Worm (Caenorhabditis elegans) whole organism, young adult: ENCODE measurements around the gene Y47D7A.9.

Experiments
- B0035.1 ChIP-seq: sonication (generic microtip); optimal IDR thresholded peaks from 2 replicates; lab custom pipeline; 2016; ENCODE audit warnings: missing genetic modification characterization, mild to moderate bottlenecking, missing compliant biosample characterization, missing genotype, missing genetic modification reagents
- B0336.3 ChIP-seq: fragments of 200-800 bp; sonication (Bioruptor generic); IDR thresholded peaks from 2 replicates; pipeline ENCODE4 v1.3.6; 2022; ENCODE audit warnings: missing genetic modification characterization, missing compliant biosample characterization
- C17E4.6 ChIP-seq: fragments of 200-800 bp; sonication (Bioruptor generic); IDR thresholded peaks from 2 replicates; pipeline ENCODE4 v1.3.6; 2022; ENCODE audit warnings: missing genetic modification reagents, missing genetic modification characterization, missing compliant biosample characterization
- D2030.7 ChIP-seq: fragments of 200-800 bp; sonication (Bioruptor generic); IDR thresholded peaks from 2 replicates; pipeline ENCODE4 v1.3.6; 2022; ENCODE audit warnings: missing genetic modification reagents, missing genetic modification characterization, missing compliant biosample characterization
- F10E7.11 ChIP-seq: sonication (generic microtip); optimal IDR thresholded peaks from 2 replicates; lab custom pipeline; 2017; ENCODE audit warnings: mild to moderate bottlenecking, missing genetic modification characterization, moderate library complexity, missing compliant biosample characterization
- F22D6.2 ChIP-seq: sonication (generic microtip); optimal IDR thresholded peaks from 2 replicates; lab custom pipeline; 2016; ENCODE audit warnings: mild to moderate bottlenecking, missing genetic modification characterization, missing compliant biosample characterization
- F55B11.4 ChIP-seq: sonication (generic microtip); optimal IDR thresholded peaks from 2 replicates; lab custom pipeline; 2016; ENCODE audit warnings: missing compliant biosample characterization, missing genetic modification characterization, borderline replicate concordance; ENCODE audit not compliant: insufficient read depth
- F57C9.4 ChIP-seq: sonication (generic microtip); optimal IDR thresholded peaks from 2 replicates; lab custom pipeline; 2017; ENCODE audit warnings: mild to moderate bottlenecking, missing genetic modification characterization, missing compliant biosample characterization
- T07F8.4 ChIP-seq: sonication (generic microtip); optimal IDR thresholded peaks from 2 replicates; lab custom pipeline; 2016; ENCODE audit warnings: mild to moderate bottlenecking, missing genetic modification characterization, moderate library complexity, missing compliant biosample characterization
- Y56A3A.18 ChIP-seq: fragments of 200-800 bp; sonication (Bioruptor generic); IDR thresholded peaks from 2 replicates; pipeline ENCODE4 v1.3.6; 2022; ENCODE audit warnings: missing genetic modification reagents, missing genetic modification characterization, missing compliant biosample characterization
- aptf-3 ChIP-seq: fragments of 200-800 bp; sonication (Bioruptor generic); IDR thresholded peaks from 2 replicates; pipeline ENCODE4 v1.3.6; 2022; ENCODE audit warnings: missing genetic modification characterization, missing compliant biosample characterization
- attf-5 ChIP-seq: fragments of 200-800 bp; sonication (Bioruptor generic); optimal IDR thresholded peaks from 2 replicates; lab custom pipeline; 2018; ENCODE audit warnings: mild to moderate bottlenecking, missing genetic modification characterization, missing compliant biosample characterization
- ccch-3 ChIP-seq: fragments of 200-800 bp; sonication (Bioruptor generic); optimal IDR thresholded peaks from 2 replicates; lab custom pipeline; 2018; ENCODE audit warnings: mild to moderate bottlenecking, missing genetic modification characterization, missing compliant biosample characterization
- ceh-27 ChIP-seq: fragments of 200-800 bp; sonication (Bioruptor generic); optimal IDR thresholded peaks from 2 replicates; lab custom pipeline; 2018; ENCODE audit warnings: mild to moderate bottlenecking, missing genetic modification characterization, moderate library complexity, missing compliant biosample characterization
- ceh-40 ChIP-seq: fragments of 200-800 bp; sonication (Bioruptor generic); IDR thresholded peaks from 2 replicates; pipeline ENCODE4 v1.3.6; 2022; ENCODE audit warnings: missing genetic modification characterization, missing compliant biosample characterization
- ceh-91 ChIP-seq: fragments of 200-800 bp; sonication (Bioruptor generic); IDR thresholded peaks from 2 replicates; pipeline ENCODE4 v1.3.6; 2022; ENCODE audit warnings: missing genetic modification reagents, missing genetic modification characterization, missing compliant biosample characterization
- chd-7 ChIP-seq: sonication (generic microtip); optimal IDR thresholded peaks from 2 replicates; lab custom pipeline; 2016; ENCODE audit warnings: mild to moderate bottlenecking, missing genetic modification characterization, moderate library complexity, missing compliant biosample characterization
- die-1 ChIP-seq: sonication (generic microtip); optimal IDR thresholded peaks from 2 replicates; lab custom pipeline; 2016; ENCODE audit warnings: missing genotype, mild to moderate bottlenecking, missing genetic modification characterization, missing compliant biosample characterization
- egrh-3 ChIP-seq: fragments of 200-800 bp; sonication (Bioruptor generic); IDR thresholded peaks from 2 replicates; pipeline ENCODE4 v1.3.6; 2022; ENCODE audit warnings: missing genetic modification reagents, missing genetic modification characterization, missing compliant biosample characterization
- ets-4 ChIP-seq: fragments of 200-800 bp; sonication (Bioruptor generic); optimal IDR thresholded peaks from 2 replicates; lab custom pipeline; 2018; ENCODE audit warnings: mild to moderate bottlenecking, missing genetic modification characterization, missing compliant biosample characterization
- hlh-26 ChIP-seq: fragments of 200-800 bp; sonication (Bioruptor generic); conservative IDR thresholded peaks from 2 replicates; pipeline ENCODE4 v1.3.6; 2022; ENCODE audit warnings: missing genetic modification reagents, missing genetic modification characterization, missing compliant biosample characterization
- hmg-20 ChIP-seq: fragments of 200-800 bp; sonication (Bioruptor generic); IDR thresholded peaks from 2 replicates; pipeline ENCODE4 v1.3.6; 2022; ENCODE audit warnings: missing genetic modification reagents, missing genetic modification characterization, missing compliant biosample characterization
- hsf-1 ChIP-seq: fragments of 200-800 bp; sonication (Bioruptor generic); IDR thresholded peaks from 2 replicates; pipeline ENCODE4 v1.3.6; 2022; ENCODE audit warnings: missing genetic modification reagents, missing genetic modification characterization, missing compliant biosample characterization
- let-607 ChIP-seq, 2 experiments: fragments of 200-800 bp in 1 of 2; sonication (Bioruptor generic) in 1 of 2; sonication (generic microtip) in 1 of 2; optimal IDR thresholded peaks; 2 replicates each; lab custom pipeline; 2016 to 2018; ENCODE audit warnings: mild to moderate bottlenecking in 2 of 2, missing compliant biosample characterization in 2 of 2, missing genetic modification characterization in 2 of 2, moderate library complexity in 2 of 2, missing genotype in 1 of 2
- lin-35 ChIP-seq, 3 experiments: fragments of 150-350 bp in 2 of 3; sonication (generic microtip) in 1 of 3; optimal IDR thresholded peaks; 2 replicates each; lab custom pipeline; 2014 to 2018; ENCODE audit warnings: missing biosample characterization in 3 of 3, missing genetic modification characterization in 3 of 3, missing genetic modification reagents in 3 of 3
- lin-40 ChIP-seq: sonication (generic microtip); optimal IDR thresholded peaks from 2 replicates; lab custom pipeline; 2016; ENCODE audit warnings: missing genetic modification characterization, mild to moderate bottlenecking, missing compliant biosample characterization, missing genotype, missing genetic modification reagents
- lin-54 ChIP-seq: fragments of 200-800 bp; sonication (Bioruptor generic); optimal IDR thresholded peaks from 2 replicates; lab custom pipeline; 2018; ENCODE audit warnings: mild to moderate bottlenecking, missing genetic modification characterization, missing compliant biosample characterization
- madf-10 ChIP-seq: sonication (generic microtip); optimal IDR thresholded peaks from 2 replicates; lab custom pipeline; 2016; ENCODE audit warnings: mild to moderate bottlenecking, missing genetic modification characterization, missing compliant biosample characterization
- madf-6 ChIP-seq: fragments of 200-800 bp; sonication (Bioruptor generic); IDR thresholded peaks from 2 replicates; pipeline ENCODE4 v1.3.6; 2022; ENCODE audit warnings: missing genetic modification reagents, missing genetic modification characterization, missing compliant biosample characterization
- madf-8 ChIP-seq: fragments of 200-800 bp; sonication (Bioruptor generic); conservative IDR thresholded peaks from 2 replicates; pipeline ENCODE4 v1.3.6; 2022; ENCODE audit warnings: missing genetic modification reagents, missing genetic modification characterization, missing compliant biosample characterization
- mel-28 ChIP-seq: sonication (generic microtip); optimal IDR thresholded peaks from 2 replicates; lab custom pipeline; 2016; ENCODE audit warnings: borderline replicate concordance, mild to moderate bottlenecking, missing genetic modification characterization, missing compliant biosample characterization
- mes-4 ChIP-seq: sonication (generic microtip); optimal IDR thresholded peaks from 2 replicates; lab custom pipeline; 2016; ENCODE audit warnings: missing genotype, missing genetic modification characterization, missing compliant biosample characterization
- nfyb-1 ChIP-seq: fragments of 200-800 bp; sonication (Bioruptor generic); IDR thresholded peaks from 2 replicates; pipeline ENCODE4 v1.3.6; 2022; ENCODE audit warnings: missing genetic modification reagents, missing genetic modification characterization, missing compliant biosample characterization
- nhr-179 ChIP-seq: sonication (generic microtip); optimal IDR thresholded peaks from 2 replicates; lab custom pipeline; 2016; ENCODE audit warnings: mild to moderate bottlenecking, missing genetic modification characterization, missing compliant biosample characterization
- nhr-27 ChIP-seq: fragments of 200-800 bp; sonication (Bioruptor generic); optimal IDR thresholded peaks from 2 replicates; lab custom pipeline; 2018; ENCODE audit warnings: mild to moderate bottlenecking, missing genetic modification characterization, moderate library complexity, missing compliant biosample characterization
- nhr-80 ChIP-seq: sonication (generic microtip); optimal IDR thresholded peaks from 2 replicates; lab custom pipeline; 2016; ENCODE audit warnings: missing genetic modification characterization, missing compliant biosample characterization
- nhr-90 ChIP-seq: sonication (generic microtip); optimal IDR thresholded peaks from 2 replicates; lab custom pipeline; 2016; ENCODE audit warnings: missing genotype, mild to moderate bottlenecking, missing genetic modification characterization, missing compliant biosample characterization
- pbrm-1 ChIP-seq: fragments of 200-800 bp; sonication (Bioruptor generic); IDR thresholded peaks from 2 replicates; pipeline ENCODE4 v1.3.6; 2022; ENCODE audit warnings: missing genetic modification reagents, missing genetic modification characterization, missing compliant biosample characterization
- rcor-1 ChIP-seq: fragments of 200-800 bp; sonication (Bioruptor generic); IDR thresholded peaks from 2 replicates; pipeline ENCODE4 v1.3.6; 2022; ENCODE audit warnings: missing genetic modification reagents, missing genetic modification characterization, missing compliant biosample characterization
- sdz-38 ChIP-seq: sonication (generic microtip); optimal IDR thresholded peaks from 2 replicates; lab custom pipeline; 2016; ENCODE audit warnings: missing genotype, missing genetic modification characterization, missing compliant biosample characterization
- sea-2 ChIP-seq: fragments of 200-800 bp; sonication (Bioruptor generic); IDR thresholded peaks from 2 replicates; pipeline ENCODE4 v1.3.6; 2022; ENCODE audit warnings: missing genetic modification characterization, missing compliant biosample characterization
- snpc-3.4 ChIP-seq: sonication (generic microtip); optimal IDR thresholded peaks from 2 replicates; lab custom pipeline; 2017; ENCODE audit warnings: missing genetic modification characterization, mild to moderate bottlenecking, missing compliant biosample characterization, antibody characterized with exemption, moderate library complexity, missing genotype, missing genetic modification reagents
- snpc-4 ChIP-seq, 5 experiments: fragments of 150-350 bp in 1 of 5; sonication (generic microtip) in 4 of 5; optimal IDR thresholded peaks; 2 replicates each; lab custom pipeline; 2014 to 2018; ENCODE audit warnings: missing genetic modification characterization in 5 of 5, missing biosample characterization in 3 of 5, antibody characterized with exemption in 2 of 5, mild to moderate bottlenecking in 2 of 5, missing compliant biosample characterization in 2 of 5, missing genotype in 2 of 5, moderate library complexity in 2 of 5, missing genetic modification reagents in 1 of 5
- tlf-1 ChIP-seq: fragments of 200-800 bp; sonication (Bioruptor generic); optimal IDR thresholded peaks from 2 replicates; lab custom pipeline; 2018; ENCODE audit warnings: mild to moderate bottlenecking, missing genetic modification characterization, missing compliant biosample characterization
- unc-62 ChIP-seq: fragments of 150-350 bp; optimal IDR thresholded peaks from 2 replicates; lab custom pipeline; 2014; ENCODE audit warnings: missing biosample characterization, missing genetic modification reagents, missing genetic modification characterization
- ztf-25 ChIP-seq: fragments of 200-800 bp; sonication (Bioruptor generic); IDR thresholded peaks from 2 replicates; pipeline ENCODE4 v1.3.6; 2022; ENCODE audit warnings: missing genetic modification reagents, missing genetic modification characterization, missing compliant biosample characterization
- ztf-3 ChIP-seq: fragments of 200-800 bp; sonication (Bioruptor generic); optimal IDR thresholded peaks from 2 replicates; lab custom pipeline; 2018; ENCODE audit warnings: mild to moderate bottlenecking, missing genetic modification characterization, missing compliant biosample characterization

Gene Y47D7A.9

DNA sequence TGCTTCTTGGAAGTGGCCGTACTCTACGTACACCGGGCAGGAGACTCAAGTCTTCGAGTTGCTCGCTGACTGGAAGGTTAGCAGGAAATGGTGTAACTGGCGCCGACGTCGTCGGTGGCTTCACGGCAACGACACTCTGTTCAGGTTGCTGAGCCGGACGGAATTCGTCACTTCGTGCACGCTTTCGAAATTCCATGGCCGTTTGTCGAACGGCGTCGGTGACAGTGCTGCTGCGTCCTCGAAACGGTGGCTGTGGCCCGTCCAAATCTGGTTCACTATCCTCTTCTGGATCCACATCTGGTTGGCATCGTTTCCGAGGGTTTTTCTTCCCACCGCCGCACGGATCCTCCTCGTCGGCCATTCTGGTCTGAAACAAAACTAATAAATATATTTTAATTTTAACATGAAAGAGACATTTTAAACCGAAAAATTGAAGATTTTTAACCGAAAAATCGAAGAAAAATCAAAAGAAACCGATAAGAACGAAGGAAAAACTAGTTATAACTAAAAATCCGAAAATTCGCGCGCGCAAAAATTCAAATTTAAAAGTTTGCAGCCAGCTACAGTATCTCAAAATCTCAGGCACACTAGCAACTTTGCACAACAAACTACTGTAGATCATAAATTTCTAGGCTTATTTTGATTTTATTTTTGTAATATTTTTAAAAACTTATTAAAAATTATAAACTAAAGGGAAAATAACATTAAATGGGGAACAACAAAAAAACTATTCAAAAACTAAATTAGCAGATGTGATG, 47.8 kb downstream of the Y47D7A.9 start, which contains the start of gene F32D1.7 (continued):
- TF ChIP-seq nhr-27 (tag; lab: Kevin White, UChicago) (no peak), T07F8.4 (tag; lab: Kevin White, UChicago) (no peak), ets-4 (GFP tag; lab: Kevin White, UChicago) (no peak), F57C9.4 (tag; lab: Kevin White, UChicago) (no peak), snpc-3.4 (tag; lab: Kevin White, UChicago) (peak; percentile 70), tlf-1 (GFP tag; lab: Kevin White, UChicago) (no peak), nhr-80 (no peak), madf-10 (no peak), ccch-3 (GFP tag; lab: Kevin White, UChicago) (no peak), lin-54 (GFP tag; lab: Kevin White, UChicago) (peak; percentile 91), sdz-38 (tag; lab: Kevin White, UChicago) (no peak), hsf-1 (GFP tag; lab: Robert Waterston, UW) (peak; percentile 59; the same call in 1 of the 2 replicates), attf-5 (GFP tag; lab: Kevin White, UChicago) (no peak), nhr-179 (tag; lab: Kevin White, UChicago) (no peak), ztf-25 (GFP tag; lab: Robert Waterston, UW) (no peak), sea-2 (GFP tag; lab: Robert Waterston, UW) (no peak), rcor-1 (peak; percentile 66), madf-6 (GFP tag; lab: Robert Waterston, UW) (peak; percentile 99), pbrm-1 (no peak), nfyb-1 (GFP tag; lab: Robert Waterston, UW) (no peak), ceh-91 (GFP tag; lab: Robert Waterston, UW) (peak; percentile 91), Y56A3A.18 (GFP tag; lab: Robert Waterston, UW) (no peak), snpc-4 (GFP tag; optimal IDR thresholded peaks at IDR 0.05; lab: Kevin White, UChicago) (peak; percentile 6), snpc-4 (tag; optimal IDR thresholded peaks at IDR 0.05; lab: Kevin White, UChicago) (peak in 1 of 4 experiments; percentile 14), D2030.7 (GFP tag; lab: Robert Waterston, UW) (peak; percentile 87), F55B11.4 (tag; lab: Kevin White, UChicago) (no peak), F10E7.11 (tag; lab: Kevin White, UChicago) (no peak), let-607 (tag; optimal IDR thresholded peaks at IDR 0.05; lab: Kevin White, UChicago) (no peak), lin-35 (GFP tag; optimal IDR thresholded peaks at IDR 0.05; lab: Kevin White, UChicago) (peak in 1 of 3 experiments; percentile 12), aptf-3 (no peak), F22D6.2 (no peak), hlh-26 (GFP tag; lab: Robert Waterston, UW) (no peak), madf-8 (GFP tag; lab: Robert Waterston, UW) (peak; percentile 98), egrh-3 (GFP tag; lab: Robert Waterston, UW) (no peak), B0336.3 (GFP tag; lab: Robert Waterston, UW) (no peak), chd-7 (tag; lab: Kevin White, UChicago) (no peak), B0035.1 (no peak), mes-4 (no peak), C17E4.6 (GFP tag; lab: Robert Waterston, UW) (no peak), lin-40 (tag; lab: Kevin White, UChicago) (no peak), ceh-27 (GFP tag; lab: Kevin White, UChicago) (no peak), hmg-20 (GFP tag; lab: Robert Waterston, UW) (no peak), mel-28 (tag; lab: Kevin White, UChicago) (no peak), nhr-90 (tag; lab: Kevin White, UChicago) (no peak), die-1 (tag; lab: Kevin White, UChicago) (no peak), ztf-3 (GFP tag; lab: Kevin White, UChicago) (no peak), ceh-40 (no peak), unc-62 (no peak)
